Worm (Caenorhabditis elegans): ENCODE measurements around the gene sre-18.

ce11 chrIV:12193338-12193737 is 36.2 kb downstream of the sre-18 start:
- no peak for TF ChIP-seq cog-1 (tag; optimal IDR thresholded peaks at IDR 0.05)
- TF ChIP-seq flt-1 (GFP tag; IDR thresholded peaks at IDR 0.05) = no peak
- TF ChIP-seq med-1 (GFP tag; optimal IDR thresholded peaks at IDR 0.05; ENCODE audit: insufficient read depth) = no peak
- TF ChIP-seq T22C8.4 (GFP tag; IDR thresholded peaks at IDR 0.05) = no peak
- TF ChIP-seq tab-1 (GFP tag; IDR thresholded peaks at IDR 0.05) = no peak
- no peak for TF ChIP-seq klf-2 (GFP tag; conservative IDR thresholded peaks at IDR 0.05)
- no peak for TF ChIP-seq ztf-23 (GFP tag; IDR thresholded peaks at IDR 0.05)
- TF ChIP-seq ztf-29 (GFP tag; IDR thresholded peaks at IDR 0.05) = no peak
